Worm (Caenorhabditis elegans): ENCODE measurements around the gene F14D2.8.

ce11 chrII:3347940-3348610 lies 1.6 kb downstream of the F14D2.8 start, which contains the start of the genes F14D2.14 and bath-29:
- TF ChIP-seq C04F5.9 (tag; optimal IDR thresholded peaks at IDR 0.05) (no peak), aly-2 (tag; optimal IDR thresholded peaks at IDR 0.05) (no peak), pag-3 (tag; optimal IDR thresholded peaks at IDR 0.05; ENCODE audit: borderline replicate concordance, insufficient read depth) (no peak), elt-3 (tag; optimal IDR thresholded peaks at IDR 0.05) (no peak), snpc-4 (tag; optimal IDR thresholded peaks at IDR 0.05) (no peak), xbp-1 (tag; optimal IDR thresholded peaks at IDR 0.05) (no peak), nhr-28 (tag; optimal IDR thresholded peaks at IDR 0.05) (no peak)
